Fruit fly (Drosophila melanogaster) whole organism, embryonic: ENCODE data around the gene CG6403.

Experiments
- Atf6 ChIP-seq: fragments of 200-800 bp; sonication (Bioruptor generic); IDR thresholded peaks from 2 replicates; pipeline ENCODE4 v1.3.6; 2022; ENCODE audit warnings: missing biosample characterization, missing genetic modification characterization
- BEAF-32 ChIP-seq: fragments of 200-800 bp; sonication (Bioruptor generic); optimal IDR thresholded peaks from 3 replicates; lab custom pipeline; 2017; ENCODE audit warnings: missing biosample characterization, missing genetic modification characterization, mild to moderate bottlenecking, moderate library complexity, missing genetic modification reagents
- BtbVII ChIP-seq: fragments of 200-800 bp; sonication (Bioruptor generic); optimal IDR thresholded peaks from 3 replicates; lab custom pipeline; 2017; ENCODE audit warnings: missing biosample characterization, mild to moderate bottlenecking, missing genetic modification characterization
- CG12391 ChIP-seq: fragments of 200-800 bp; sonication (Bioruptor generic); optimal IDR thresholded peaks from 3 replicates; lab custom pipeline; 2018; ENCODE audit warnings: missing biosample characterization, mild to moderate bottlenecking, missing genetic modification characterization, moderate library complexity
- CG12659 ChIP-seq: fragments of 200-800 bp; sonication (Bioruptor generic); optimal IDR thresholded peaks from 3 replicates; lab custom pipeline; 2017; ENCODE audit warnings: mild to moderate bottlenecking, missing biosample characterization, missing genetic modification reagents, missing genetic modification characterization
- CG14860 ChIP-seq: fragments of 200-800 bp; sonication (Bioruptor generic); IDR thresholded peaks from 3 replicates; pipeline ENCODE4 v1.3.6; 2022; ENCODE audit warnings: missing biosample characterization, missing genetic modification characterization; ENCODE audit not compliant: partially characterized antibody
- CG17829 ChIP-seq: fragments of 200-800 bp; optimal IDR thresholded peaks from 2 replicates; lab custom pipeline; 2019; ENCODE audit warnings: missing biosample characterization, mild to moderate bottlenecking, missing genetic modification characterization, moderate library complexity
- CG2116 ChIP-seq: fragments of 200-800 bp; sonication (Bioruptor generic); optimal IDR thresholded peaks from 3 replicates; lab custom pipeline; 2018; ENCODE audit warnings: missing biosample characterization, mild to moderate bottlenecking, missing genetic modification characterization
- CG3847 ChIP-seq: fragments of 200-800 bp; sonication (Bioruptor generic); IDR thresholded peaks from 2 replicates; pipeline ENCODE4 v1.3.6; 2022; ENCODE audit warnings: missing biosample characterization, missing genetic modification characterization
- CG42726 ChIP-seq: fragments of 200-800 bp; sonication (Bioruptor generic); IDR thresholded peaks from 2 replicates; pipeline ENCODE4 v1.3.6; 2022; ENCODE audit warnings: missing biosample characterization, missing genetic modification characterization; ENCODE audit not compliant: partially characterized antibody
- CG4617 ChIP-seq: fragments of 200-800 bp; sonication (Bioruptor generic); optimal IDR thresholded peaks from 3 replicates; lab custom pipeline; 2016; ENCODE audit warnings: missing biosample characterization, missing genetic modification characterization, borderline replicate concordance
- Dad ChIP-seq: fragments of 200-800 bp; sonication (Bioruptor generic); optimal IDR thresholded peaks from 3 replicates; lab custom pipeline; 2016; ENCODE audit warnings: missing biosample characterization, missing genetic modification characterization
- Doc3 ChIP-seq: fragments of 200-800 bp; sonication (Bioruptor generic); IDR thresholded peaks from 3 replicates; pipeline ENCODE4 v1.3.6; 2022; ENCODE audit warnings: missing biosample characterization, missing genetic modification characterization; ENCODE audit not compliant: partially characterized antibody
- Dp ChIP-seq: fragments of 200-800 bp; sonication (Bioruptor generic); optimal IDR thresholded peaks from 2 replicates; lab custom pipeline; 2018; ENCODE audit warnings: missing biosample characterization, mild to moderate bottlenecking, missing genetic modification characterization, moderate library complexity
- Dref ChIP-seq: fragments of 200-800 bp; sonication (Bioruptor generic); IDR thresholded peaks from 2 replicates; pipeline ENCODE4 v1.3.6; 2022; ENCODE audit warnings: missing biosample characterization, missing genetic modification characterization
- E2f2 ChIP-seq: fragments of 200-800 bp; sonication (Bioruptor generic); IDR thresholded peaks from 2 replicates; pipeline ENCODE4 v1.3.6; 2022; ENCODE audit warnings: missing biosample characterization, missing genetic modification characterization
- Ets97D ChIP-seq: fragments of 200-800 bp; sonication (Bioruptor generic); optimal IDR thresholded peaks from 3 replicates; lab custom pipeline; 2016; ENCODE audit warnings: missing biosample characterization, missing genetic modification characterization
- GATAe ChIP-seq: fragments of 200-800 bp; sonication (Bioruptor generic); conservative IDR thresholded peaks from 2 replicates; pipeline ENCODE4 v1.3.6; 2022; ENCODE audit warnings: missing biosample characterization, missing genetic modification characterization
- HLH4C ChIP-seq: fragments of 200-800 bp; sonication (Bioruptor generic); IDR thresholded peaks from 3 replicates; pipeline ENCODE4 v1.3.6; 2022; ENCODE audit warnings: missing biosample characterization, missing genetic modification characterization; ENCODE audit not compliant: partially characterized antibody
- Hmx ChIP-seq: fragments of 200-800 bp; sonication (Bioruptor generic); optimal IDR thresholded peaks from 2 replicates; lab custom pipeline; 2016; ENCODE audit warnings: missing biosample characterization, missing genetic modification characterization
- Jarid2 ChIP-seq: fragments of 200-800 bp; sonication (Bioruptor generic); optimal IDR thresholded peaks from 3 replicates; lab custom pipeline; 2017; ENCODE audit warnings: mild to moderate bottlenecking, missing biosample characterization, missing genetic modification reagents, missing genetic modification characterization
- Lhr ChIP-seq: fragments of 200-800 bp; sonication (Bioruptor generic); optimal IDR thresholded peaks from 3 replicates; lab custom pipeline; 2017; ENCODE audit warnings: mild to moderate bottlenecking, missing biosample characterization, missing genetic modification reagents, missing genetic modification characterization
- MESR4 ChIP-seq: fragments of 200-800 bp; sonication (Bioruptor generic); optimal IDR thresholded peaks from 2 replicates; lab custom pipeline; 2018; ENCODE audit warnings: missing biosample characterization, mild to moderate bottlenecking, missing genetic modification characterization, moderate library complexity
- Nf-YC ChIP-seq: fragments of 200-800 bp; optimal IDR thresholded peaks from 3 replicates; lab custom pipeline; 2019; ENCODE audit warnings: missing biosample characterization, mild to moderate bottlenecking, missing genetic modification characterization, moderate library complexity
- NfI ChIP-seq: fragments of 200-800 bp; sonication (Bioruptor generic); optimal IDR thresholded peaks from 3 replicates; lab custom pipeline; 2018; ENCODE audit warnings: missing biosample characterization, mild to moderate bottlenecking, missing genetic modification characterization, moderate library complexity
- Pdp1 ChIP-seq, 2 experiments: fragments of 200-800 bp; sonication (Bioruptor generic); optimal IDR thresholded peaks; 3 replicates each; lab custom pipeline; 2016; ENCODE audit warnings: missing biosample characterization in 2 of 2, missing genetic modification characterization in 2 of 2, mild to moderate bottlenecking in 1 of 2, moderate library complexity in 1 of 2
- Rx ChIP-seq: fragments of 200-800 bp; sonication (Bioruptor generic); IDR thresholded peaks from 2 replicates; pipeline ENCODE4 v1.3.6; 2022; ENCODE audit warnings: missing biosample characterization, missing genetic modification characterization
- Scr ChIP-seq: fragments of 200-800 bp; sonication (Bioruptor generic); IDR thresholded peaks from 2 replicates; pipeline ENCODE4 v1.3.6; 2022; ENCODE audit warnings: missing biosample characterization, missing genetic modification characterization; ENCODE audit not compliant: partially characterized antibody
- Stat92E ChIP-seq, 3 experiments: fragments of >200 bp in 2 of 3; fragments of 200-800 bp in 1 of 3; sonication (Bioruptor generic) in 1 of 3; optimal IDR thresholded peaks; 2 replicates each; lab custom pipeline; 2017 to 2019; ENCODE audit warnings: missing biosample characterization in 3 of 3, missing genetic modification characterization in 3 of 3, mild to moderate bottlenecking in 1 of 3, moderate library complexity in 1 of 3
- YL-1 ChIP-seq: fragments of 200-800 bp; sonication (Bioruptor generic); optimal IDR thresholded peaks from 3 replicates; lab custom pipeline; 2017; ENCODE audit warnings: missing biosample characterization, mild to moderate bottlenecking, missing genetic modification characterization
- al ChIP-seq: fragments of 200-800 bp; sonication (Bioruptor generic); IDR thresholded peaks from 2 replicates; pipeline ENCODE4 v1.3.6; 2022; ENCODE audit warnings: missing biosample characterization, missing genetic modification characterization
- ato ChIP-seq: fragments of 200-800 bp; sonication (Bioruptor generic); IDR thresholded peaks from 2 replicates; pipeline ENCODE4 v1.3.6; 2022; ENCODE audit warnings: missing biosample characterization, missing genetic modification characterization; ENCODE audit not compliant: partially characterized antibody
- crol ChIP-seq: fragments of 200-800 bp; sonication (Bioruptor generic); IDR thresholded peaks from 2 replicates; pipeline ENCODE4 v1.3.6; 2022; ENCODE audit warnings: missing biosample characterization, missing genetic modification characterization
- gfzf ChIP-seq: fragments of 200-800 bp; sonication (Bioruptor generic); optimal IDR thresholded peaks from 2 replicates; lab custom pipeline; 2016; ENCODE audit warnings: missing biosample characterization, mild to moderate bottlenecking, missing genetic modification characterization, moderate library complexity
- ham ChIP-seq: fragments of 200-800 bp; sonication (Bioruptor generic); IDR thresholded peaks from 2 replicates; pipeline ENCODE4 v1.3.6; 2022; ENCODE audit warnings: missing biosample characterization, missing genetic modification characterization
- hbn ChIP-seq: fragments of 200-800 bp; sonication (Bioruptor generic); IDR thresholded peaks from 2 replicates; pipeline ENCODE4 v1.3.6; 2022; ENCODE audit warnings: missing biosample characterization, missing genetic modification characterization; ENCODE audit not compliant: partially characterized antibody
- insv ChIP-seq, 2 experiments: fragments of 200-800 bp; sonication (Bioruptor generic); optimal IDR thresholded peaks; 3 replicates each; lab custom pipeline; 2016 to 2018; ENCODE audit warnings: missing biosample characterization in 2 of 2, missing genetic modification characterization in 2 of 2
- mam ChIP-seq: fragments of 200-800 bp; sonication (Bioruptor generic); optimal IDR thresholded peaks from 3 replicates; lab custom pipeline; 2016; ENCODE audit warnings: missing biosample characterization, missing genetic modification characterization
- mld ChIP-seq: fragments of 200-800 bp; sonication (Bioruptor generic); IDR thresholded peaks from 3 replicates; pipeline ENCODE4 v1.3.6; 2022; ENCODE audit warnings: missing biosample characterization, missing genetic modification characterization; ENCODE audit not compliant: partially characterized antibody
- nerfin-2 ChIP-seq: fragments of 200-800 bp; sonication (Bioruptor generic); IDR thresholded peaks from 2 replicates; pipeline ENCODE4 v1.3.6; 2022; ENCODE audit warnings: missing biosample characterization, missing genetic modification characterization; ENCODE audit not compliant: partially characterized antibody
- row ChIP-seq: fragments of 200-800 bp; sonication (Bioruptor generic); IDR thresholded peaks from 3 replicates; pipeline ENCODE4 v1.3.6; 2022; ENCODE audit warnings: missing biosample characterization, missing genetic modification characterization
- salm ChIP-seq: fragments of 200-800 bp; sonication (Bioruptor generic); optimal IDR thresholded peaks from 2 replicates; lab custom pipeline; 2018; ENCODE audit warnings: missing biosample characterization, mild to moderate bottlenecking, missing genetic modification characterization
- seq ChIP-seq: fragments of 200-800 bp; sonication (Bioruptor generic); IDR thresholded peaks from 2 replicates; pipeline ENCODE4 v1.3.6; 2022; ENCODE audit warnings: missing biosample characterization, missing genetic modification characterization
- slbo ChIP-seq: fragments of 200-800 bp; sonication (Bioruptor generic); IDR thresholded peaks from 2 replicates; pipeline ENCODE4 v1.3.6; 2022; ENCODE audit warnings: missing biosample characterization, missing genetic modification characterization
- stwl ChIP-seq: fragments of 200-800 bp; sonication (Bioruptor generic); optimal IDR thresholded peaks from 3 replicates; lab custom pipeline; 2018; ENCODE audit warnings: missing biosample characterization, mild to moderate bottlenecking, missing genetic modification characterization, moderate library complexity
- tin ChIP-seq: fragments of 200-800 bp; sonication (Bioruptor generic); optimal IDR thresholded peaks from 3 replicates; lab custom pipeline; 2016; ENCODE audit warnings: missing biosample characterization, missing genetic modification characterization
- tna ChIP-seq: fragments of 200-800 bp; sonication (Bioruptor generic); IDR thresholded peaks from 2 replicates; pipeline ENCODE4 v1.3.6; 2022; ENCODE audit warnings: missing biosample characterization, missing genetic modification characterization; ENCODE audit not compliant: partially characterized antibody
- zfh2 ChIP-seq: fragments of 200-800 bp; sonication (Bioruptor generic); optimal IDR thresholded peaks from 2 replicates; lab custom pipeline; 2016; ENCODE audit warnings: missing biosample characterization, missing genetic modification characterization

The CG6403 gene

dm6 chr3R:26724977-26725612, 11.0 kb downstream of the CG6403 start, which contains the start of gene CG6420 (continued):
- peak; percentile 89 for TF ChIP-seq Scr
- TF ChIP-seq Stat92E (GFP tag; optimal IDR thresholded peaks at IDR 0.05; lab: Kevin White, UChicago) = peak in 1 of 3 experiments; percentile 32
- no peak for TF ChIP-seq tin (GFP tag; lab: Kevin White, UChicago)
- TF ChIP-seq Dref = peak; percentile 70
- peak; percentile 16 for TF ChIP-seq Dad (GFP tag; lab: Kevin White, UChicago)
- TF ChIP-seq CG14860 (GFP tag; lab: Robert Waterston, UW) = peak; percentile 62
- peak; percentile 54; the same call in 1 of the 3 replicates for TF ChIP-seq row (GFP tag; lab: Robert Waterston, UW)
- TF ChIP-seq Doc3 (GFP tag; lab: Robert Waterston, UW) = peak; percentile 84
- peak; percentile 29 for TF ChIP-seq CG2116 (GFP tag; lab: Kevin White, UChicago)
- no peak for TF ChIP-seq GATAe (GFP tag; lab: Robert Waterston, UW)
- 0 out of 3 replicates have a peak, but pooled peaks have one; percentile 16 for TF ChIP-seq mld (GFP tag; lab: Robert Waterston, UW)
- peak; percentile 68 for TF ChIP-seq tna (GFP tag; lab: Robert Waterston, UW)
- peak; percentile 48 for TF ChIP-seq CG17829
- no peak for TF ChIP-seq Hmx
- peak; percentile 91 for TF ChIP-seq MESR4 (GFP tag; lab: Kevin White, UChicago)
- peak; percentile 4 for TF ChIP-seq mam (GFP tag; lab: Kevin White, UChicago)
- peak; percentile 84 for TF ChIP-seq BEAF-32 (GFP tag; lab: Kevin White, UChicago)
- peak; percentile 32 for TF ChIP-seq YL-1
- TF ChIP-seq CG12391 (tag; lab: Kevin White, UChicago) = peak; percentile 9
- peak; percentile 90 for TF ChIP-seq CG42726 (GFP tag; lab: Robert Waterston, UW)
- TF ChIP-seq zfh2 (GFP tag; lab: Kevin White, UChicago) = no peak
- no peak for TF ChIP-seq slbo
- TF ChIP-seq crol = peak; percentile 61
- no peak for TF ChIP-seq salm (tag; lab: Kevin White, UChicago)
- peak; percentile 69 for TF ChIP-seq Ets97D (GFP tag; lab: Kevin White, UChicago)
- peak; percentile 46 for TF ChIP-seq stwl (tag; lab: Kevin White, UChicago)
- peak; percentile 65 for TF ChIP-seq Nf-YC
- peak in 1 of 2 experiments; percentile 81 for TF ChIP-seq insv (GFP tag; optimal IDR thresholded peaks at IDR 0.05; lab: Kevin White, UChicago)
- peak; percentile 73 for TF ChIP-seq ato (GFP tag; lab: Robert Waterston, UW)
- TF ChIP-seq ham (GFP tag; lab: Robert Waterston, UW) = no peak
- TF ChIP-seq HLH4C (GFP tag; lab: Robert Waterston, UW) = peak; percentile 79
- peak; percentile 82 for TF ChIP-seq gfzf (GFP tag; lab: Kevin White, UChicago)
- TF ChIP-seq NfI = no peak
- TF ChIP-seq BtbVII (GFP tag; lab: Kevin White, UChicago) = no peak
- TF ChIP-seq Pdp1 (GFP tag; optimal IDR thresholded peaks at IDR 0.05; lab: Kevin White, UChicago) = peak in 1 of 2 experiments; percentile 51
- peak; percentile 60 for TF ChIP-seq CG12659 (GFP tag; lab: Kevin White, UChicago)
- TF ChIP-seq al (GFP tag; lab: Robert Waterston, UW) = no peak
- no peak for TF ChIP-seq Rx (GFP tag; lab: Robert Waterston, UW)
- no peak for TF ChIP-seq Atf6 (GFP tag; lab: Robert Waterston, UW)
- peak; percentile 91 for TF ChIP-seq hbn
- peak; percentile 83 for TF ChIP-seq CG3847 (GFP tag; lab: Robert Waterston, UW)
- no peak for TF ChIP-seq seq (GFP tag; lab: Robert Waterston, UW)
- peak; percentile 78 for TF ChIP-seq CG4617 (GFP tag; lab: Kevin White, UChicago)
- peak; percentile 98 for TF ChIP-seq E2f2 (GFP tag; lab: Robert Waterston, UW)
- peak; percentile 62 for TF ChIP-seq Lhr (GFP tag; lab: Kevin White, UChicago)
- TF ChIP-seq Dp (GFP tag; lab: Kevin White, UChicago) = peak; percentile 87
- peak; percentile 87 for TF ChIP-seq nerfin-2
- TF ChIP-seq Jarid2 (GFP tag; lab: Kevin White, UChicago) = no peak
